Fruit fly (Drosophila melanogaster): ENCODE measurements around the gene skl.

Gene skl

DNA sequence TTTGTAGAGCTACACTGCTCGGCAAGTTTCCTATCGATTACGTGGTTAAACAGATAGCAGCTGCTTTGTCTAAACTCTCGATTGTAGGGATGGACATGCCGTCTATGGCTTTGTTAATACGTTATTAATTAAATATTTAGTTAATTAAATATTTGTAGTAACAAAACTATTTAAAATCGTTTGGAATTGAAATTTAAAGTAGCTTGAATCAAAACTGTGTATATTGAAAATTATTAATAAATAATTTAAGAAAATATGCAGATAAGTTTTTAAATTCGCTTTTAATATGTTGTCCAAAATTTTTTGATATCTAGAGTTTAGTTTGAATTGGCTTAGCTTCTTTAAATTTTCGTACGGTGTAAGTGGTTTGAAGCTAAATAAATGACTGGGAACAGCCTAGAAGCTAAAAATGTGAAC is 21.3 kb upstream of the skl start, which contains the start of gene CG32196 (continued):
- peak; percentile 81 for TF ChIP-seq CG15601 (tag; optimal IDR thresholded peaks at IDR 0.05)
- TF ChIP-seq NFAT (GFP tag; IDR thresholded peaks at IDR 0.05): peak; percentile 61
- no peak for TF ChIP-seq NK7.1 (GFP tag; optimal IDR thresholded peaks at IDR 0.05)
- no peak for TF ChIP-seq aop (GFP tag; IDR thresholded peaks at IDR 0.05)
- no peak for TF ChIP-seq CG9876 (GFP tag; optimal IDR thresholded peaks at IDR 0.05)
- no peak for TF ChIP-seq cad (GFP tag; optimal IDR thresholded peaks at IDR 0.05)
- no peak for TF ChIP-seq CG12744 (GFP tag; optimal IDR thresholded peaks at IDR 0.05)
- TF ChIP-seq ind (GFP tag; optimal IDR thresholded peaks at IDR 0.05): peak; percentile 77
- TF ChIP-seq Nf-YC (tag; optimal IDR thresholded peaks at IDR 0.05): no peak
- no peak; the same call in 2 of the 3 replicates for TF ChIP-seq Optix (GFP tag; IDR thresholded peaks at IDR 0.05)
- TF ChIP-seq grn (GFP tag; optimal IDR thresholded peaks at IDR 0.05): peak; percentile 71
- TF ChIP-seq pho (GFP tag; optimal IDR thresholded peaks at IDR 0.05): peak; percentile 17
- TF ChIP-seq gro (GFP tag; optimal IDR thresholded peaks at IDR 0.05): no peak
- no peak for TF ChIP-seq NC2α (GFP tag; optimal IDR thresholded peaks at IDR 0.05)
- peak; percentile 63; the same call in 1 of the 2 replicates for TF ChIP-seq GATAe (GFP tag; conservative IDR thresholded peaks at IDR 0.05)
- peak; percentile 63 for TF ChIP-seq CG14050 (GFP tag; IDR thresholded peaks at IDR 0.05)
- TF ChIP-seq ems (GFP tag; optimal IDR thresholded peaks at IDR 0.05): no peak
- peak; percentile 84 for TF ChIP-seq CG10209 (GFP tag; optimal IDR thresholded peaks at IDR 0.05)
- no peak for TF ChIP-seq Dp (GFP tag; optimal IDR thresholded peaks at IDR 0.05)
- peak; percentile 26 for TF ChIP-seq CG6654 (GFP tag; optimal IDR thresholded peaks at IDR 0.05)
- peak; percentile 79 for TF ChIP-seq ttk (GFP tag; IDR thresholded peaks at IDR 0.05)
- TF ChIP-seq CG4404 (GFP tag; IDR thresholded peaks at IDR 0.05): peak; percentile 38; the same call in 1 of the 2 replicates
- no peak for TF ChIP-seq fd102C (GFP tag; optimal IDR thresholded peaks at IDR 0.05)
- no peak for TF ChIP-seq CG3838 (GFP tag; optimal IDR thresholded peaks at IDR 0.05)
- TF ChIP-seq CG3281 (GFP tag; optimal IDR thresholded peaks at IDR 0.05): peak; percentile 88
- TF ChIP-seq so (GFP tag; IDR thresholded peaks at IDR 0.05): no peak; the same call in 2 of the 3 replicates
- TF ChIP-seq seq (GFP tag; IDR thresholded peaks at IDR 0.05): peak; percentile 78
- peak; percentile 23 for TF ChIP-seq fu2 (GFP tag; optimal IDR thresholded peaks at IDR 0.05)
- peak; percentile 71 for TF ChIP-seq CG6272 (GFP tag; IDR thresholded peaks at IDR 0.05)
- TF ChIP-seq CG30431 (GFP tag; optimal IDR thresholded peaks at IDR 0.05): no peak
- TF ChIP-seq CG4282 (GFP tag; optimal IDR thresholded peaks at IDR 0.05): no peak
- peak; percentile 74 for TF ChIP-seq Vsx1 (GFP tag; optimal IDR thresholded peaks at IDR 0.05)
- no peak for TF ChIP-seq CG6683 (GFP tag; optimal IDR thresholded peaks at IDR 0.05)
- peak; percentile 64 for TF ChIP-seq YL-1 (GFP tag; optimal IDR thresholded peaks at IDR 0.05)
- peak; percentile 29 to 78 for TF ChIP-seq dpn (GFP tag; optimal IDR thresholded peaks at IDR 0.05)
- TF ChIP-seq CG12942 (GFP tag; optimal IDR thresholded peaks at IDR 0.05): peak; percentile 61
- TF ChIP-seq CG18262 (tag; optimal IDR thresholded peaks at IDR 0.05): peak; percentile 93
- no peak for TF ChIP-seq gcm2 (GFP tag; optimal IDR thresholded peaks at IDR 0.05)
- TF ChIP-seq E2f2 (GFP tag; IDR thresholded peaks at IDR 0.05): no peak; the same call in 1 of the 2 replicates
- TF ChIP-seq CG8388 (GFP tag; optimal IDR thresholded peaks at IDR 0.05): peak; percentile 89
- TF ChIP-seq lilli (GFP tag; optimal IDR thresholded peaks at IDR 0.05): peak; percentile 36
- peak; percentile 76 for TF ChIP-seq caup (GFP tag; optimal IDR thresholded peaks at IDR 0.05; ENCODE audit: severe bottlenecking)
- 0 out of 2 replicates have a peak, but pooled peaks have one; percentile 39 for TF ChIP-seq Scr (GFP tag; IDR thresholded peaks at IDR 0.05; ENCODE audit: partially characterized antibody)
- TF ChIP-seq dmrt99B (tag; optimal IDR thresholded peaks at IDR 0.05): peak; percentile 90
- TF ChIP-seq CG6813 (GFP tag; optimal IDR thresholded peaks at IDR 0.05): peak; percentile 73
- TF ChIP-seq vfl (GFP tag; optimal IDR thresholded peaks at IDR 0.05): no peak
- TF ChIP-seq chm (GFP tag; IDR thresholded peaks at IDR 0.05): peak; percentile 55; the same call in 1 of the 2 replicates
- no peak for TF ChIP-seq chinmo (GFP tag; IDR thresholded peaks at IDR 0.05; ENCODE audit: partially characterized antibody)
- TF ChIP-seq h (optimal IDR thresholded peaks at IDR 0.05): no peak
- peak; percentile 6 for TF ChIP-seq Antp (GFP tag; optimal IDR thresholded peaks at IDR 0.05)
- peak; percentile 83 for TF ChIP-seq CG9727 (GFP tag; optimal IDR thresholded peaks at IDR 0.05)
- no peak for TF ChIP-seq ato (GFP tag; IDR thresholded peaks at IDR 0.05; ENCODE audit: partially characterized antibody)

Data from whole organism, embryonic.